Worm (Caenorhabditis elegans) whole organism, early embryonic: ENCODE measurements around the gene srd-4.
A peak's percentile ranks its signal among the peaks of the same experiment; 100 is the strongest.

Experiments used
- B0310.2 ChIP-seq: sonication (generic microtip); optimal IDR thresholded peaks from 2 replicates; lab custom pipeline; 2016; ENCODE audit warnings: mild to moderate bottlenecking, missing genetic modification characterization, missing compliant biosample characterization
- F13C5.2 ChIP-seq: sonication (generic microtip); optimal IDR thresholded peaks from 2 replicates; lab custom pipeline; 2017; ENCODE audit warnings: mild to moderate bottlenecking, missing genetic modification characterization, inconsistent platforms, missing compliant biosample characterization
- aly-1 ChIP-seq: sonication (generic microtip); optimal IDR thresholded peaks from 2 replicates; lab custom pipeline; 2016; ENCODE audit warnings: missing genetic modification characterization, missing compliant biosample characterization
- ama-1 ChIP-seq: fragments of 150-350 bp; optimal IDR thresholded peaks from 2 replicates; lab custom pipeline; 2014
- ceh-13 ChIP-seq: fragments of 200-800 bp; sonication (Bioruptor generic); optimal IDR thresholded peaks from 2 replicates; lab custom pipeline; 2018; ENCODE audit warnings: mild to moderate bottlenecking, missing genetic modification characterization, missing compliant biosample characterization
- ceh-36 ChIP-seq: sonication (generic microtip); optimal IDR thresholded peaks from 2 replicates; lab custom pipeline; 2016; ENCODE audit warnings: missing genetic modification characterization, inconsistent platforms, missing compliant biosample characterization
- ets-7 ChIP-seq: sonication (generic microtip); optimal IDR thresholded peaks from 2 replicates; lab custom pipeline; 2016; ENCODE audit warnings: missing genotype, missing genetic modification characterization, missing compliant biosample characterization
- flt-1 ChIP-seq: fragments of 200-800 bp; sonication (Bioruptor generic); IDR thresholded peaks from 2 replicates; pipeline ENCODE4 v1.3.6; 2022; ENCODE audit warnings: missing genetic modification characterization, missing compliant biosample characterization
- hmbx-1 ChIP-seq: sonication (generic microtip); optimal IDR thresholded peaks from 2 replicates; lab custom pipeline; 2016; ENCODE audit warnings: mild to moderate bottlenecking, missing genetic modification characterization, missing compliant biosample characterization
- hmg-4 ChIP-seq: fragments of 200-800 bp; sonication (Bioruptor generic); optimal IDR thresholded peaks from 2 replicates; lab custom pipeline; 2018; ENCODE audit warnings: mild to moderate bottlenecking, missing genetic modification characterization, missing compliant biosample characterization
- hnd-1 ChIP-seq: sonication (generic microtip); optimal IDR thresholded peaks from 2 replicates; lab custom pipeline; 2016; ENCODE audit warnings: missing genetic modification characterization, missing compliant biosample characterization
- pes-1 ChIP-seq: fragments of 200-800 bp; sonication (Bioruptor generic); IDR thresholded peaks from 2 replicates; pipeline ENCODE4 v1.3.6; 2022; ENCODE audit warnings: missing genetic modification reagents, missing genetic modification characterization, missing compliant biosample characterization
- scrt-1 ChIP-seq: fragments of 200-800 bp; sonication (Bioruptor generic); IDR thresholded peaks from 2 replicates; pipeline ENCODE4 v1.3.6; 2022; ENCODE audit warnings: missing genetic modification characterization, missing compliant biosample characterization
- sea-1 ChIP-seq: fragments of 200-800 bp; sonication (Bioruptor generic); conservative IDR thresholded peaks from 2 replicates; pipeline ENCODE4 v1.3.6; 2022; ENCODE audit warnings: missing genetic modification characterization, missing compliant biosample characterization
- tbx-11 ChIP-seq: fragments of 200-800 bp; sonication (Bioruptor generic); IDR thresholded peaks from 2 replicates; pipeline ENCODE4 v1.3.6; 2022; ENCODE audit warnings: missing genetic modification characterization, missing compliant biosample characterization
- tbx-37 ChIP-seq: fragments of 200-800 bp; sonication (Bioruptor generic); conservative IDR thresholded peaks from 2 replicates; pipeline ENCODE4 v1.3.6; 2022; ENCODE audit warnings: missing genetic modification reagents, missing genetic modification characterization, missing compliant biosample characterization
- tra-4 ChIP-seq: sonication (generic microtip); optimal IDR thresholded peaks from 2 replicates; lab custom pipeline; 2017; ENCODE audit warnings: missing genetic modification characterization, missing compliant biosample characterization

srd-4 gene

DNA sequence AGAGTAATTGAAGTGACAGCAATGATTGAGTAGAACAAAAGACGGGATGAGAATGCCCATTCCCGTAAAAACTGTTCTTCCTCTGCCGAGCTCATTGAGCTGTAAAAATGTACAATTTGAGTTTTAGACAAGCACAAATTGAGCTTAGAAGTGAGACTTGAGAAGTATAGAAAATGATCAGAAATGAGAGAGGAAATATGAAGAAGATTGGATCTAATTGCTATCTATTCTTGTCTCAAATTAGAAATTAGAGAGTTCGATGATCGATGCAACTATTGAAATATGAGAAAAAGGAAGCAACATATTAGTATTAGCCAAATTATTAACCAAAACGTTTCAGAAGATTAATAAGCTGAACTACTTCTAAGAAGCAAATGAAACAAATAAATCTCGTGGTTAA is 14.6 kb upstream of the srd-4 start, which contains the start of gene ZK863.1:
ZK863.1 (minus strand) TSS at position 101 of the 400 bp plus-strand sequence.
- no peak for TF ChIP-seq aly-1
- no peak for TF ChIP-seq pes-1 (GFP tag; lab: Robert Waterston, UW)
- no peak for TF ChIP-seq F13C5.2
- no peak for TF ChIP-seq ceh-36 (tag; lab: Kevin White, UChicago)

DNA sequence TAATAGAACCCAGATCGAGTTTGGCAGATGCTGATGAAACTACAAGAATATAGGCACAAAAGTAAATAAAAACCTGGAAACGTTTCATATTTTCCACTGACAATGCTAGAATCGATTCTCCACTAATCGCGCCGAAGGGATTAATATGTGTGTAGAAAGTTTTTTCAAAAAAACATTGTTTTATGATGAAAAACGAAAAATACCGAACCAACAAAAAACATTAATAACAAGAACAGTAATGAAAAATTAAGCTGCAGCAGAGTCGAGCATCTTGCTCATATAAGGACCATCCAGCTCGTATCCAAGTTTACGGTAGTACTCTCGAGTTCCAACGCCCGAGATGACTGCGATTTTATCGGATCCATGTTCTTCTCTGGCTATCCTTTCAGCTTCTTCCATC is 5.4 kb upstream of the srd-4 start, which contains the start of gene clec-224:
clec-224 (minus strand) TSS at position 101 of the 400 bp plus-strand sequence.
- TF ChIP-seq ets-7 (tag; lab: Kevin White, UChicago) (no peak), aly-1 (no peak), hmbx-1 (tag; lab: Kevin White, UChicago) (no peak), ceh-36 (tag; lab: Kevin White, UChicago) (peak; percentile 9)

DNA sequence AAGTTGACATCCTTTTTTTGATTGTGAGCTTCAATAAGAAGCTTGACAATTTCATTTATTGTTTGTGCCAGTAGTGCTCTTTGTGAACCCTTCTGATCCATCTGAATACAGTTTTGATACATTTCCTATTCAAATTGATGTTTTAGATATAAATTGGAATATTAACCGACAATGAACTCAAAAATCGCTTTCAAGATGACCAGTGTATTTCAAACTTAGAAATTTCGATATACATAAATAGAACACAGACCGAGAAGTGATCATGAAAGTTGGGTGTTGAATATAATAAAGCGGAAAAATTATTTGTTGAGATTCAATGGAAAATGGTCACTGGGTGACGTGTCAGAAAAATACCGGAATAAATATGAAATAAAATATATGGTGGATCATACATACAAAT is 3.4 kb upstream of the srd-4 start, which contains the start of gene elpc-3:
elpc-3 (minus strand) TSS at position 101 of the 400 bp plus-strand sequence.
- no peak for TF ChIP-seq scrt-1 (GFP tag; lab: Robert Waterston, UW)
- TF ChIP-seq flt-1 (GFP tag; lab: Robert Waterston, UW) = no peak
- no peak for TF ChIP-seq tbx-37
- TF ChIP-seq tbx-11 = no peak
- no peak for TF ChIP-seq aly-1
- TF ChIP-seq pes-1 (GFP tag; lab: Robert Waterston, UW) = no peak
- TF ChIP-seq ets-7 (tag; lab: Kevin White, UChicago) = no peak
- TF ChIP-seq hnd-1 = no peak
- no peak for TF ChIP-seq B0310.2 (tag; lab: Kevin White, UChicago)
- no peak for TF ChIP-seq hmg-4 (GFP tag; lab: Kevin White, UChicago)
- TF ChIP-seq tra-4 (tag; lab: Kevin White, UChicago) = no peak
- no peak for TF ChIP-seq ceh-36 (tag; lab: Kevin White, UChicago)
- no peak for TF ChIP-seq ama-1 (lab: Kevin White, UChicago)
- no peak for TF ChIP-seq sea-1
- no peak for TF ChIP-seq ceh-13
- no peak for TF ChIP-seq hmbx-1 (tag; lab: Kevin White, UChicago)
- no peak for TF ChIP-seq F13C5.2

DNA sequence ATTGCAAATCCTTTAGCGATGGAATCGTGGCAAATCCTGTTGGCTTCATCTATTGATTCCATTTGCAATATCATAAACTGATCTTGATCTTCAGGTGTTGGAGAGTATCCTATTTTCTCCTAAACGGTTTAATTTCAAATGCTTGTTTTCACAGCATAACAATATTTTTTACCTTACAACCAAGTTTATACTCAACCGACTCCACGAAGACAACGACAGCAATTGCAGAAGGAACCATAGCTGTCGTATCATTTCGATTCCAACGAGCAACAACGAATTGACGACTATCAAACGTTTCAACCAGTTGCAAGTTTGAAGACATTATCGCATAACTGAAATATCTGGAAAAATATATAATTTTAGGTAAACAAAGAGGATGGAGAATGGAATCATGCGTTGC is 895 bp upstream of the srd-4 start, which contains the start of gene usip-1:
usip-1 (minus strand) TSS at position 341 of the 400 bp plus-strand sequence.
- TF ChIP-seq aly-1 (no peak), tbx-37 (no peak), tbx-11 (no peak), ama-1 (lab: Kevin White, UChicago) (no peak), ceh-13 (no peak), ets-7 (tag; lab: Kevin White, UChicago) (no peak), sea-1 (no peak), hmg-4 (GFP tag; lab: Kevin White, UChicago) (no peak), hmbx-1 (tag; lab: Kevin White, UChicago) (no peak), ceh-36 (tag; lab: Kevin White, UChicago) (no peak), pes-1 (GFP tag; lab: Robert Waterston, UW) (no peak), F13C5.2 (no peak), flt-1 (GFP tag; lab: Robert Waterston, UW) (no peak), B0310.2 (tag; lab: Kevin White, UChicago) (no peak), tra-4 (tag; lab: Kevin White, UChicago) (no peak), scrt-1 (GFP tag; lab: Robert Waterston, UW) (no peak), hnd-1 (no peak)

DNA sequence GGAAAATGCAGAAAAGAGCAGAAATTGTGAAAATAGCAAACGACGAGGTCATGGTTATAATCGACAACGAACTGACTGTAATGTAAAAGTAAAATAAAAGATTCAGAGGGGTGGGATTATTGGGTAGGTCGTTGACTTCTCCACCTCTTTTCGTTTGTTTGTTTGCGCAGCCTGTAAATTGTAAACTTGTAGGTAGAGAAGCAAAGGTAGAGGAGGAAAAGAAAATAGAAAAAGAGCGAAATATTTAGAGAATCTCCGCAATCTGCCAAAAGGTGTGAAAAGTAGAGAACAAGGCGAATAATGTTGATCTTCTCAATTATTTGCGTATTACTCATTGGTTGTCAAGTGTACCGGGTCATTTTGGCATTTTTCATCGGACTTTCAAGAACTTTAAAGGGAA is 2.6 kb downstream of the srd-4 start, which contains the start of gene ZK863.8:
ZK863.8 (minus strand) TSS at position 173 of the 400 bp plus-strand sequence.
- TF ChIP-seq F13C5.2 (no peak), tbx-37 (no peak), flt-1 (GFP tag; lab: Robert Waterston, UW) (no peak), ceh-36 (tag; lab: Kevin White, UChicago) (no peak), scrt-1 (GFP tag; lab: Robert Waterston, UW) (no peak), aly-1 (no peak), tbx-11 (no peak), ets-7 (tag; lab: Kevin White, UChicago) (no peak)

DNA sequence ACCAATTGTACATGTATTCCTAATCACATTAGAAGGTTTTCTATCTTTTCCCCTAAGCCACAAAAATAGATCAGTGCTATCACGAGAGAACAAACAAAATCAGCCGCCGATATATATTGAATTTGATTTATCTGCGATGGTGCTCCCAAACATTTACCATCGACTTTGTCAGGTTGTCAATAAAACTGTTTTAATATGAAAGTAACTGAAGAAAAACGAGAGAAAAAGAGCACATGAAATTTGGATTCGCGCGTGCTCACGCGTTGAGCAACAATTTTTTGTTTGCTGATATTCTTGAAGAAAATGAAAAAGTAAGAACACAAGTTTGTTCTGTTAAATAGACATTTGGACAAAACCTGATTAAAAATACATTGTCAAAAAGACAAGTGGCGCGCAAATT is 4.1 kb downstream of the srd-4 start:
- no peak for TF ChIP-seq tbx-11
- TF ChIP-seq sea-1 = no peak
- no peak for TF ChIP-seq pes-1 (GFP tag; lab: Robert Waterston, UW)
- TF ChIP-seq ets-7 (tag; lab: Kevin White, UChicago) = no peak
- no peak for TF ChIP-seq tra-4 (tag; lab: Kevin White, UChicago)
- no peak for TF ChIP-seq hmg-4 (GFP tag; lab: Kevin White, UChicago)
- TF ChIP-seq F13C5.2 = no peak
- no peak for TF ChIP-seq flt-1 (GFP tag; lab: Robert Waterston, UW)
- no peak for TF ChIP-seq B0310.2 (tag; lab: Kevin White, UChicago)
- no peak for TF ChIP-seq tbx-37
- TF ChIP-seq aly-1 = no peak
- TF ChIP-seq hmbx-1 (tag; lab: Kevin White, UChicago) = no peak
- no peak for TF ChIP-seq ceh-36 (tag; lab: Kevin White, UChicago)
- TF ChIP-seq ceh-13 = no peak
- no peak for TF ChIP-seq hnd-1
- TF ChIP-seq scrt-1 (GFP tag; lab: Robert Waterston, UW) = no peak
- no peak for TF ChIP-seq ama-1 (lab: Kevin White, UChicago)

DNA sequence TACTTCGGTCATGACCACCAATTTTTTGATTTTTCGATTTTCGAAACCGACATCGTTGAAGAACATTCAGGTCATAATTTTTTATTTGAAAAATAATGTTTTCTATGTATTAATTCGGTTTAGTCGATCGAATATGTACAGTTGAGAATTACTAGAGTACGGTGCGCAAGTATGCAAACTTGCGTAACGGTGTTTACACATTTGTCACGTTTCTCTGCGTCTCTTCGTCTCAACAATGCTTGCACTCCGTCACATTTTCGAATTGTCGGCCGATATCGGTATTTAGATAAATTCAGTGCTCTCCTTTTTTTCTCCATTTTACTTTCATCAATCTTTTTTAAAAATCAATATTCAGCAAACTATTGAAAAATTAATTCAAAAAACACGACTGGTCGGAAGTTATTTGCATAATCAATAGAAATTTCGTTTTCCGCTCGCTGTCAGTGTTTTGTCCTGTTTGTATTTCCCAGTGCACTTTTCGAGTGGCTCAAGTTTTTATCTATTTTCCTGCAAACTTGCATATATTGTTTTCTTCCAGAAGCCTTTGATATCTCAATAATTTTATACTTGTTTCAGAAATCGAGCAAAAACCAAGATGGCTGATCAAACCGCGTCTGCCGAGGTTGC is 6.3 kb downstream of the srd-4 start, which contains the start of gene dpy-30:
dpy-30 (plus strand) TSS at position 577 of the 627 bp plus-strand sequence.
- TF ChIP-seq F13C5.2 = peak; percentile 39
- no peak for TF ChIP-seq tra-4 (tag; lab: Kevin White, UChicago)

DNA sequence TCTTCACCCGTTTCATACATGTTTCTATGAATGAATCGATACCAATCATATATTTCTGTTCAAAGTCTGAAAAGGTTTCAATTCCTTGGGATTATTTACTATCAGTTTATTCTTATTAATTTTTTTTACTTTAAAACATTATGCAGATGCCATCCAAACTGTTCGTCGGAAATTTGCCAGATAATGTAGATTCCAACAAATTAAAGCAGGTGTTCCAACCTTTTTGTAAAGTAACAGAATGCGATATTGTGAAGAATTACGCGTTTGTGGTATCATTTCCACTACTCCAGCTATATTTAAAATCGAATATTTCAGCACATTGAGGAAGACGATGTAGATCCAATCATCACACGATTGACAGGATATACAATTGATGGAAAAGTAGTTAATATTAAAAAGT is 7.4 kb downstream of the srd-4 start, which contains the start of gene rnp-1:
rnp-1 (plus strand) TSS at position 145 of the 400 bp plus-strand sequence.
- TF ChIP-seq tbx-11 (no peak), ceh-36 (tag; lab: Kevin White, UChicago) (no peak), flt-1 (GFP tag; lab: Robert Waterston, UW) (no peak), ceh-13 (no peak), ets-7 (tag; lab: Kevin White, UChicago) (no peak), hmbx-1 (tag; lab: Kevin White, UChicago) (no peak), scrt-1 (GFP tag; lab: Robert Waterston, UW) (no peak), F13C5.2 (no peak), aly-1 (no peak), tbx-37 (no peak), ama-1 (lab: Kevin White, UChicago) (no peak), sea-1 (no peak), hmg-4 (GFP tag; lab: Kevin White, UChicago) (no peak)
